Worm (Caenorhabditis elegans) whole organism, L4 larva: ENCODE measurements around the gene best-21.
"Not testable (repeated sequence)": the region's sequence is repeated elsewhere in the genome, so short reads cannot be mapped to it uniquely, and the experiment has no call there.

Source experiments
- D1046.2 ChIP-seq: fragments of 200-800 bp; sonication (Bioruptor generic); IDR thresholded peaks from 2 replicates; pipeline ENCODE4 v1.3.6; 2022; ENCODE audit warnings: missing genetic modification characterization, missing compliant biosample characterization
- F26F4.8 ChIP-seq: fragments of 200-800 bp; sonication (Bioruptor generic); conservative IDR thresholded peaks from 2 replicates; pipeline ENCODE4 v1.3.6; 2022; ENCODE audit warnings: missing genetic modification characterization, missing compliant biosample characterization
- R02D3.7 ChIP-seq: fragments of 150-350 bp; sonication (generic microtip); optimal IDR thresholded peaks from 3 replicates; lab custom pipeline; 2014; ENCODE audit warnings: missing biosample characterization, missing genetic modification characterization
- T20F7.1 ChIP-seq: fragments of 200-800 bp; sonication (Bioruptor generic); optimal IDR thresholded peaks from 2 replicates; lab custom pipeline; 2018; ENCODE audit warnings: mild to moderate bottlenecking, missing genetic modification characterization, missing compliant biosample characterization
- Y48G9A.11 ChIP-seq: fragments of 200-800 bp; sonication (Bioruptor generic); IDR thresholded peaks from 2 replicates; pipeline ENCODE4 v1.3.6; 2022; ENCODE audit warnings: missing genetic modification reagents, missing genetic modification characterization, missing compliant biosample characterization
- Y5F2A.4 ChIP-seq: fragments of 200-800 bp; sonication (Bioruptor generic); optimal IDR thresholded peaks from 2 replicates; lab custom pipeline; 2018; ENCODE audit warnings: mild to moderate bottlenecking, missing genetic modification characterization, missing compliant biosample characterization
- aha-1 ChIP-seq: fragments of 150-350 bp; peaks from one replicate; lab custom pipeline; 2014; ENCODE audit warnings: missing biosample characterization, missing genetic modification characterization
- aly-2 ChIP-seq: sonication (generic microtip); optimal IDR thresholded peaks from 2 replicates; lab custom pipeline; 2018; ENCODE audit warnings: missing biosample characterization, missing genetic modification characterization
- ama-1 ChIP-seq: fragments of 150-350 bp; optimal IDR thresholded peaks from 2 replicates; lab custom pipeline; 2014; ENCODE audit warnings: inconsistent platforms, mixed read lengths
- arid-1 ChIP-seq: fragments of 200-800 bp; sonication (Bioruptor generic); conservative IDR thresholded peaks from 2 replicates; pipeline ENCODE4 v1.3.6; 2022; ENCODE audit warnings: missing genetic modification reagents, missing genetic modification characterization, missing compliant biosample characterization
- ceh-20 ChIP-seq: fragments of 200-800 bp; sonication (Bioruptor generic); IDR thresholded peaks from 2 replicates; pipeline ENCODE4 v1.3.6; 2022; ENCODE audit warnings: missing genetic modification reagents, missing genetic modification characterization, missing compliant biosample characterization
- daf-8 ChIP-seq: fragments of 200-800 bp; sonication (Bioruptor generic); IDR thresholded peaks from 2 replicates; pipeline ENCODE4 v1.3.6; 2022; ENCODE audit warnings: missing genetic modification characterization, missing compliant biosample characterization
- dmd-6 ChIP-seq: fragments of 200-800 bp; sonication (Bioruptor generic); IDR thresholded peaks from 2 replicates; pipeline ENCODE4 v1.3.6; 2022; ENCODE audit warnings: missing genetic modification reagents, missing genetic modification characterization, missing compliant biosample characterization
- duxl-1 ChIP-seq: sonication (generic microtip); optimal IDR thresholded peaks from 2 replicates; lab custom pipeline; 2016; ENCODE audit warnings: mild to moderate bottlenecking, missing genetic modification characterization, moderate library complexity, missing compliant biosample characterization; ENCODE audit not compliant: poor library complexity
- dve-1 ChIP-seq: sonication (generic microtip); optimal IDR thresholded peaks from 2 replicates; lab custom pipeline; 2017; ENCODE audit warnings: antibody characterized with exemption, mild to moderate bottlenecking, missing genetic modification characterization, missing compliant biosample characterization; ENCODE audit not compliant: insufficient read depth
- egl-27 ChIP-seq: sonication (generic microtip); optimal IDR thresholded peaks from 3 replicates; lab custom pipeline; 2017; ENCODE audit warnings: missing biosample characterization, missing genetic modification reagents, missing genetic modification characterization
- fkh-10 ChIP-seq: fragments of 150-350 bp; optimal IDR thresholded peaks from 2 replicates; lab custom pipeline; 2014; ENCODE audit warnings: missing biosample characterization, missing genetic modification reagents, missing genetic modification characterization
- hlh-30 ChIP-seq: sonication (generic microtip); optimal IDR thresholded peaks from 2 replicates; lab custom pipeline; 2017; ENCODE audit warnings: antibody characterized with exemption, mild to moderate bottlenecking, missing genetic modification characterization, missing compliant biosample characterization; ENCODE audit not compliant: insufficient read depth
- hmg-1.1 ChIP-seq: fragments of 200-800 bp; sonication (Bioruptor generic); IDR thresholded peaks from 2 replicates; pipeline ENCODE4 v1.3.6; 2022; ENCODE audit warnings: missing genetic modification reagents, missing genetic modification characterization, missing compliant biosample characterization
- lin-13 ChIP-seq: fragments of 150-350 bp; optimal IDR thresholded peaks from 2 replicates; lab custom pipeline; 2014; ENCODE audit warnings: missing biosample characterization, missing genetic modification reagents, missing genetic modification characterization
- lin-29 ChIP-seq: fragments of 200-800 bp; sonication (Bioruptor generic); IDR thresholded peaks from 2 replicates; pipeline ENCODE4 v1.3.6; 2022; ENCODE audit warnings: missing genetic modification reagents, missing genetic modification characterization, missing compliant biosample characterization
- mdt-29 ChIP-seq: fragments of 200-800 bp; sonication (Bioruptor generic); IDR thresholded peaks from 2 replicates; pipeline ENCODE4 v1.3.6; 2022; ENCODE audit warnings: missing genetic modification reagents, missing genetic modification characterization, missing compliant biosample characterization
- mep-1 ChIP-seq: fragments of 150-350 bp; sonication (generic microtip); optimal IDR thresholded peaks from 3 replicates; lab custom pipeline; 2014; ENCODE audit warnings: missing biosample characterization, missing genetic modification characterization
- nhr-11 ChIP-seq: fragments of 150-350 bp; optimal IDR thresholded peaks from 2 replicates; lab custom pipeline; 2014; ENCODE audit warnings: missing biosample characterization, missing genetic modification characterization
- nhr-237 ChIP-seq: sonication (generic microtip); optimal IDR thresholded peaks from 2 replicates; lab custom pipeline; 2017; ENCODE audit warnings: missing biosample characterization, missing genetic modification characterization
- nhr-42 ChIP-seq: fragments of 200-800 bp; sonication (Bioruptor generic); IDR thresholded peaks from 2 replicates; pipeline ENCODE4 v1.3.6; 2022; ENCODE audit warnings: missing genetic modification characterization, missing compliant biosample characterization
- pha-4 ChIP-seq, 2 experiments: fragments of 150-350 bp in 1 of 2; fragments of 200-800 bp in 1 of 2; sonication (Bioruptor generic) in 1 of 2; IDR thresholded peaks in 1 of 2; optimal IDR thresholded peaks in 1 of 2; 2 replicates each; pipeline versions ENCODE4 v1.3.6 to Lab custom; 2014 to 2022; ENCODE audit warnings: missing genetic modification characterization in 2 of 2, missing genetic modification reagents in 2 of 2, missing biosample characterization in 1 of 2, missing compliant biosample characterization in 1 of 2
- php-3 ChIP-seq: fragments of 200-800 bp; sonication (Bioruptor generic); IDR thresholded peaks from 2 replicates; pipeline ENCODE4 v1.3.6; 2022; ENCODE audit warnings: missing genetic modification reagents, missing genetic modification characterization, missing compliant biosample characterization
- sdz-12 ChIP-seq: fragments of 200-800 bp; sonication (Bioruptor generic); optimal IDR thresholded peaks from 2 replicates; lab custom pipeline; 2018; ENCODE audit warnings: mild to moderate bottlenecking, missing genetic modification characterization, missing compliant biosample characterization
- set-16 ChIP-seq: fragments of 200-800 bp; sonication (Bioruptor generic); IDR thresholded peaks from 2 replicates; pipeline ENCODE4 v1.3.6; 2022; ENCODE audit warnings: missing genetic modification reagents, missing genetic modification characterization, missing compliant biosample characterization
- skn-1 ChIP-seq: fragments of 150-350 bp; optimal IDR thresholded peaks from 2 replicates; lab custom pipeline; 2014; ENCODE audit warnings: missing biosample characterization, missing genetic modification characterization
- snpc-1.2 ChIP-seq: fragments of 200-800 bp; sonication (Bioruptor generic); IDR thresholded peaks from 2 replicates; pipeline ENCODE4 v1.3.6; 2022; ENCODE audit warnings: missing genetic modification reagents, missing genetic modification characterization, missing compliant biosample characterization
- unc-130 ChIP-seq: sonication (generic microtip); optimal IDR thresholded peaks from 2 replicates; lab custom pipeline; 2016; ENCODE audit warnings: missing genetic modification reagents, missing genetic modification characterization, missing compliant biosample characterization
- unc-39 ChIP-seq: sonication (generic microtip); optimal IDR thresholded peaks from 2 replicates; lab custom pipeline; 2017; ENCODE audit warnings: missing biosample characterization, missing genetic modification characterization
- vab-7 ChIP-seq: fragments of 200-800 bp; sonication (Bioruptor generic); IDR thresholded peaks from 2 replicates; pipeline ENCODE4 v1.3.6; 2022; ENCODE audit warnings: missing genetic modification reagents, missing genetic modification characterization, missing compliant biosample characterization
- ztf-11 ChIP-seq: fragments of 150-350 bp; optimal IDR thresholded peaks from 2 replicates; lab custom pipeline; 2014; ENCODE audit warnings: missing biosample characterization, missing genetic modification characterization

best-21 gene

ce11 chrIV:15318320-15318719 is 16.1 kb downstream of the best-21 start:
- TF ChIP-seq snpc-1.2 (GFP tag; lab: Robert Waterston, UW) (peak; percentile 98), F26F4.8 (peak; percentile 58; the same call in 1 of the 2 replicates), pha-4 (GFP tag; IDR thresholded peaks at IDR 0.05; lab: Robert Waterston, UW) (peak; percentile 27; the same call in 1 of the 2 replicates)
- not testable (repeated sequence) for TF ChIP-seq pha-4 (tag; optimal IDR thresholded peaks at IDR 0.05; lab: Kevin White, UChicago)

ce11 chrIV:15318982-15319381 is 16.7 kb downstream of the best-21 start, which contains the start of gene Y73F8A.14:
Gene Y73F8A.14 (minus strand): TSS chrIV:15319082.
- not testable (repeated sequence) for TF ChIP-seq D1046.2; unc-130 (GFP tag; lab: Kevin White, UChicago); T20F7.1 (GFP tag; lab: Kevin White, UChicago)

- TF ChIP-seq lin-13 (GFP tag; lab: Kevin White, UChicago) (no peak), ama-1 (lab: Kevin White, UChicago) (no peak), fkh-10 (GFP tag; lab: Kevin White, UChicago) (no peak), aha-1 (tag; lab: Kevin White, UChicago) (no peak), snpc-1.2 (GFP tag; lab: Robert Waterston, UW) (no peak), nhr-237 (tag; lab: Kevin White, UChicago) (no peak), unc-130 (GFP tag; lab: Kevin White, UChicago) (no peak), php-3 (GFP tag; lab: Robert Waterston, UW) (no peak), skn-1 (tag; lab: Kevin White, UChicago) (no peak), ztf-11 (no peak), Y5F2A.4 (GFP tag; lab: Kevin White, UChicago) (no peak), duxl-1 (tag; lab: Kevin White, UChicago) (no peak), R02D3.7 (tag; lab: Kevin White, UChicago) (no peak), nhr-42 (GFP tag; lab: Robert Waterston, UW) (no peak)
These were observed 19.0 kb downstream of the best-21 start, which contains the start of gene Y73F8A.15 for ce11 chrIV:15321279-15321678. Gene Y73F8A.15 (plus strand): TSS chrIV:15321579.

ce11 chrIV:15323593-15323992 is 21.3 kb downstream of the best-21 start, which contains the start of gene tbx-39:
Gene tbx-39 (plus strand): TSS chrIV:15323893.
- TF ChIP-seq vab-7 (GFP tag; lab: Robert Waterston, UW) (no peak), hlh-30 (no peak), hmg-1.1 (GFP tag; lab: Robert Waterston, UW) (no peak), dmd-6 (GFP tag; lab: Robert Waterston, UW) (no peak), lin-29 (no peak), dve-1 (tag; lab: Kevin White, UChicago) (no peak)

ce11 chrIV:15328092-15328491 is 25.8 kb downstream of the best-21 start, which contains the start of gene tbx-40:
Gene tbx-40 (minus strand): TSS chrIV:15328192.
- TF ChIP-seq unc-39 (tag; lab: Kevin White, UChicago) (no peak), Y48G9A.11 (no peak), daf-8 (GFP tag; lab: Robert Waterston, UW) (no peak), hlh-30 (no peak), egl-27 (tag; lab: Kevin White, UChicago) (no peak), nhr-42 (GFP tag; lab: Robert Waterston, UW) (no peak), set-16 (GFP tag; lab: Robert Waterston, UW) (no peak), aly-2 (tag; lab: Kevin White, UChicago) (no peak), mdt-29 (GFP tag; lab: Robert Waterston, UW) (no peak), mep-1 (tag; lab: Kevin White, UChicago) (no peak), ceh-20 (no peak), hmg-1.1 (GFP tag; lab: Robert Waterston, UW) (no peak), sdz-12 (GFP tag; lab: Kevin White, UChicago) (no peak), nhr-11 (tag; lab: Kevin White, UChicago) (no peak), arid-1 (GFP tag; lab: Robert Waterston, UW) (no peak)
- TF ChIP-seq, all 104 proteins: peak for 0
